Fruit fly (Drosophila melanogaster) whole organism, embryonic: Measurements from ENCODE around the gene MESK4.
"Not testable (repeated sequence)": the region's sequence is repeated elsewhere in the genome, so short reads cannot be mapped to it uniquely, and the experiment has no call there.

Experiments
- CG8924 ChIP-seq: fragments of 200-800 bp; optimal IDR thresholded peaks from 3 replicates; lab custom pipeline; 2019; ENCODE audit warnings: missing biosample characterization, mild to moderate bottlenecking, missing genetic modification characterization, moderate library complexity
- Side ChIP-seq: fragments of 200-800 bp; sonication (Bioruptor generic); optimal IDR thresholded peaks from 2 replicates; lab custom pipeline; 2016; ENCODE audit warnings: missing biosample characterization, missing genetic modification characterization
- fd102C ChIP-seq: fragments of 200-800 bp; sonication (Bioruptor generic); optimal IDR thresholded peaks from 2 replicates; lab custom pipeline; 2018; ENCODE audit warnings: missing biosample characterization, mild to moderate bottlenecking, missing genetic modification characterization, moderate library complexity
- gsb-n ChIP-seq: fragments of 200-800 bp; sonication (Bioruptor generic); optimal IDR thresholded peaks from 3 replicates; lab custom pipeline; 2018; ENCODE audit warnings: missing biosample characterization, mild to moderate bottlenecking, missing genetic modification characterization
- maf-S ChIP-seq: fragments of 200-800 bp; sonication (Bioruptor generic); optimal IDR thresholded peaks from 2 replicates; lab custom pipeline; 2016; ENCODE audit warnings: missing biosample characterization, missing genetic modification characterization
- trh ChIP-seq: fragments of 200-800 bp; sonication (Bioruptor generic); optimal IDR thresholded peaks from 2 replicates; lab custom pipeline; 2016; ENCODE audit warnings: missing biosample characterization, missing genetic modification characterization

DNA sequence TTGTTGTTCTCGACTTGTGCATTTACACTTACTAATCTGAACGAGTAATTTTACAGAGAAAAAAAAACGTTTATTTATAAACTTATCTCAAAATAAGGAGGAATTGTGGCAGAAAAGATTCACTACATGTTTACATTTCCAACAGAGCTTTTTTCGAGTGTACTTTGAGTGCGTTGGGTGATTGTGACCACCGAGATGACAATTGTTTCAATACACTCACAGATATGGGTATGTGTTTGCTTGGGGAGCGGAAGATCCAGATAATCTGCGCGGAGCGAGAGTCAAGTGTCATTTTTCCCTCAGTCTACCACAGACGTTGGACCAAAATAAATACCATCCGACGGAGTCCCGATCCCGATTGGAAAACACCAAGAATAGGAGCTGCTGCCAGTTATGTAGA is at the start of gene MESK4:
- not testable (repeated sequence) for TF ChIP-seq maf-S; Side (GFP tag; lab: Kevin White, UChicago); CG8924 (tag; lab: Kevin White, UChicago); gsb-n (tag; lab: Kevin White, UChicago); trh (GFP tag; lab: Kevin White, UChicago); fd102C (GFP tag; lab: Kevin White, UChicago)
